Fruit fly (Drosophila melanogaster) whole organism, embryonic: ENCODE data around the gene CkIIalpha-i3.

Source experiments
- Adf1 ChIP-seq: fragments of 200-800 bp; sonication (Bioruptor generic); IDR thresholded peaks from 2 replicates; pipeline ENCODE4 v1.3.6; 2022; ENCODE audit warnings: missing biosample characterization, missing genetic modification characterization
- CG10267 ChIP-seq: fragments of 200-800 bp; sonication (Bioruptor generic); optimal IDR thresholded peaks from 2 replicates; lab custom pipeline; 2018; ENCODE audit warnings: missing biosample characterization, mild to moderate bottlenecking, missing genetic modification characterization, moderate library complexity
- CG12219 ChIP-seq: fragments of 200-800 bp; sonication (Bioruptor generic); optimal IDR thresholded peaks from 3 replicates; lab custom pipeline; 2018; ENCODE audit warnings: missing biosample characterization, mild to moderate bottlenecking, missing genetic modification characterization
- CG12391 ChIP-seq: fragments of 200-800 bp; sonication (Bioruptor generic); optimal IDR thresholded peaks from 3 replicates; lab custom pipeline; 2018; ENCODE audit warnings: missing biosample characterization, mild to moderate bottlenecking, missing genetic modification characterization, moderate library complexity
- CG13424 ChIP-seq: fragments of 200-800 bp; sonication (Bioruptor generic); optimal IDR thresholded peaks from 2 replicates; lab custom pipeline; 2019; ENCODE audit warnings: missing biosample characterization, mild to moderate bottlenecking, missing genetic modification characterization, moderate library complexity
- CG15269 ChIP-seq: fragments of 200-800 bp; sonication (Bioruptor generic); optimal IDR thresholded peaks from 2 replicates; lab custom pipeline; 2018; ENCODE audit warnings: missing biosample characterization, mild to moderate bottlenecking, missing genetic modification characterization, moderate library complexity
- CG16815 ChIP-seq: fragments of 200-800 bp; sonication (Bioruptor generic); optimal IDR thresholded peaks from 3 replicates; lab custom pipeline; 2017; ENCODE audit warnings: missing biosample characterization, mild to moderate bottlenecking, missing genetic modification characterization
- CG2116 ChIP-seq: fragments of 200-800 bp; sonication (Bioruptor generic); optimal IDR thresholded peaks from 3 replicates; lab custom pipeline; 2018; ENCODE audit warnings: missing biosample characterization, mild to moderate bottlenecking, missing genetic modification characterization
- CG2678 ChIP-seq: fragments of 200-800 bp; sonication (Bioruptor generic); optimal IDR thresholded peaks from 3 replicates; lab custom pipeline; 2019; ENCODE audit warnings: missing biosample characterization, mild to moderate bottlenecking, missing genetic modification characterization, moderate library complexity
- CG2875 ChIP-seq: fragments of 200-800 bp; sonication (Bioruptor generic); optimal IDR thresholded peaks from 2 replicates; lab custom pipeline; 2017; ENCODE audit warnings: missing biosample characterization, mild to moderate bottlenecking, missing genetic modification characterization, missing genetic modification reagents
- CG3163 ChIP-seq: fragments of 200-800 bp; sonication (Bioruptor generic); optimal IDR thresholded peaks from 3 replicates; lab custom pipeline; 2016; ENCODE audit warnings: missing biosample characterization, missing genetic modification characterization
- CG34422 ChIP-seq: fragments of 200-800 bp; sonication (Bioruptor generic); IDR thresholded peaks from 3 replicates; pipeline ENCODE4 v1.3.6; 2022; ENCODE audit warnings: missing biosample characterization, missing genetic modification characterization
- CG42726 ChIP-seq: fragments of 200-800 bp; sonication (Bioruptor generic); IDR thresholded peaks from 2 replicates; pipeline ENCODE4 v1.3.6; 2022; ENCODE audit warnings: missing biosample characterization, missing genetic modification characterization; ENCODE audit not compliant: partially characterized antibody
- CG4707 ChIP-seq: fragments of 200-800 bp; sonication (Bioruptor generic); optimal IDR thresholded peaks from 2 replicates; lab custom pipeline; 2018; ENCODE audit warnings: missing biosample characterization, mild to moderate bottlenecking, missing genetic modification characterization, moderate library complexity
- CG6654 ChIP-seq: fragments of 200-800 bp; sonication (Bioruptor generic); optimal IDR thresholded peaks from 2 replicates; lab custom pipeline; 2017; ENCODE audit warnings: missing biosample characterization, mild to moderate bottlenecking, missing genetic modification characterization
- CG6689 ChIP-seq: fragments of 200-800 bp; sonication (Bioruptor generic); IDR thresholded peaks from 2 replicates; pipeline ENCODE4 v1.3.6; 2022; ENCODE audit warnings: missing biosample characterization, missing genetic modification characterization
- CG8290 ChIP-seq, 3 experiments: fragments of 200-800 bp; sonication (Bioruptor generic); optimal IDR thresholded peaks; 2 replicates each; lab custom pipeline; 2016 to 2019; ENCODE audit warnings: missing biosample characterization in 3 of 3, missing genetic modification characterization in 3 of 3, mild to moderate bottlenecking in 2 of 3, moderate library complexity in 1 of 3
- Fer3 ChIP-seq: fragments of 200-800 bp; sonication (Bioruptor generic); optimal IDR thresholded peaks from 2 replicates; lab custom pipeline; 2018; ENCODE audit warnings: missing biosample characterization, mild to moderate bottlenecking, missing genetic modification characterization, moderate library complexity
- H15 ChIP-seq: fragments of 200-800 bp; sonication (Bioruptor generic); IDR thresholded peaks from 3 replicates; pipeline ENCODE4 v1.3.6; 2022; ENCODE audit warnings: missing biosample characterization, missing genetic modification characterization
- Hmx ChIP-seq: fragments of 200-800 bp; sonication (Bioruptor generic); optimal IDR thresholded peaks from 2 replicates; lab custom pipeline; 2016; ENCODE audit warnings: missing biosample characterization, missing genetic modification characterization
- MTF-1 ChIP-seq: fragments of 200-800 bp; sonication (Bioruptor generic); optimal IDR thresholded peaks from 2 replicates; lab custom pipeline; 2018; ENCODE audit warnings: missing biosample characterization, mild to moderate bottlenecking, missing genetic modification characterization, borderline replicate concordance
- NC2α ChIP-seq: fragments of 200-800 bp; sonication (Bioruptor generic); optimal IDR thresholded peaks from 2 replicates; lab custom pipeline; 2016; ENCODE audit warnings: missing biosample characterization, missing genetic modification characterization
- Nf-YA ChIP-seq: fragments of 200-800 bp; sonication (Bioruptor generic); IDR thresholded peaks from 2 replicates; pipeline ENCODE4 v1.3.6; 2022; ENCODE audit warnings: missing biosample characterization, missing genetic modification characterization
- Nf-YC ChIP-seq: fragments of 200-800 bp; optimal IDR thresholded peaks from 3 replicates; lab custom pipeline; 2019; ENCODE audit warnings: missing biosample characterization, mild to moderate bottlenecking, missing genetic modification characterization, moderate library complexity
- Ptx1 ChIP-seq: fragments of 200-800 bp; sonication (Bioruptor generic); IDR thresholded peaks from 2 replicates; pipeline ENCODE4 v1.3.6; 2022; ENCODE audit warnings: missing biosample characterization, missing genetic modification characterization
- Side ChIP-seq: fragments of 200-800 bp; sonication (Bioruptor generic); optimal IDR thresholded peaks from 2 replicates; lab custom pipeline; 2016; ENCODE audit warnings: missing biosample characterization, missing genetic modification characterization
- Sin3A ChIP-seq: fragments of >200 bp; optimal IDR thresholded peaks from 2 replicates; lab custom pipeline; 2018
- Six4 ChIP-seq: fragments of 200-800 bp; sonication (Bioruptor generic); optimal IDR thresholded peaks from 2 replicates; lab custom pipeline; 2016; ENCODE audit warnings: missing biosample characterization, missing genetic modification characterization
- amos ChIP-seq: fragments of 200-800 bp; sonication (Bioruptor generic); IDR thresholded peaks from 2 replicates; pipeline ENCODE4 v1.3.6; 2022; ENCODE audit warnings: missing biosample characterization, missing genetic modification characterization; ENCODE audit not compliant: partially characterized antibody
- aop ChIP-seq: fragments of 200-800 bp; sonication (Bioruptor generic); IDR thresholded peaks from 2 replicates; pipeline ENCODE4 v1.3.6; 2022; ENCODE audit warnings: missing biosample characterization, missing genetic modification characterization
- ap ChIP-seq: fragments of 200-800 bp; sonication (Bioruptor generic); IDR thresholded peaks from 2 replicates; pipeline ENCODE4 v1.3.6; 2022; ENCODE audit warnings: missing biosample characterization, missing genetic modification characterization
- ara ChIP-seq: fragments of 200-800 bp; sonication (Bioruptor generic); IDR thresholded peaks from 2 replicates; pipeline ENCODE4 v1.3.6; 2022; ENCODE audit warnings: missing biosample characterization, missing genetic modification characterization
- ase ChIP-seq: fragments of 200-800 bp; sonication (Bioruptor generic); IDR thresholded peaks from 3 replicates; pipeline ENCODE4 v1.3.6; 2022; ENCODE audit warnings: missing biosample characterization, missing genetic modification characterization
- bab2 ChIP-seq: fragments of 200-800 bp; sonication (Bioruptor generic); optimal IDR thresholded peaks from 2 replicates; lab custom pipeline; 2016; ENCODE audit warnings: missing biosample characterization, missing genetic modification characterization
- bcd ChIP-seq: fragments of 200-800 bp; sonication (Bioruptor generic); optimal IDR thresholded peaks from 2 replicates; lab custom pipeline; 2017; ENCODE audit warnings: missing biosample characterization, mild to moderate bottlenecking, missing genetic modification characterization
- cg ChIP-seq: fragments of 200-800 bp; sonication (Bioruptor generic); optimal IDR thresholded peaks from 3 replicates; lab custom pipeline; 2019; ENCODE audit warnings: missing biosample characterization, mild to moderate bottlenecking, missing genetic modification characterization, moderate library complexity
- ci ChIP-seq: fragments of 200-800 bp; sonication (Bioruptor generic); IDR thresholded peaks from 3 replicates; pipeline ENCODE4 v1.3.6; 2022; ENCODE audit warnings: missing biosample characterization, missing genetic modification characterization
- emc ChIP-seq: fragments of 200-800 bp; sonication (Bioruptor generic); optimal IDR thresholded peaks from 2 replicates; lab custom pipeline; 2016; ENCODE audit warnings: missing biosample characterization, missing genetic modification characterization
- hkb ChIP-seq, 2 experiments: fragments of 200-800 bp in 1 of 2; fragments of >200 bp in 1 of 2; sonication (Bioruptor generic) in 1 of 2; IDR thresholded peaks in 1 of 2; optimal IDR thresholded peaks in 1 of 2; 2 replicates each; pipeline versions ENCODE4 v1.3.6 to Lab custom; 2017 to 2022; ENCODE audit warnings: missing biosample characterization in 1 of 2, missing genetic modification characterization in 1 of 2
- lola ChIP-seq, 3 experiments: fragments of >200 bp in 2 of 3; fragments of 200-800 bp in 1 of 3; sonication (Bioruptor generic) in 1 of 3; optimal IDR thresholded peaks; 2 replicates each; lab custom pipeline; 2017 to 2019; ENCODE audit warnings: missing biosample characterization in 3 of 3, missing genetic modification characterization in 3 of 3, mild to moderate bottlenecking in 1 of 3, moderate library complexity in 1 of 3
- nau ChIP-seq: fragments of 200-800 bp; sonication (Bioruptor generic); optimal IDR thresholded peaks from 3 replicates; lab custom pipeline; 2017; ENCODE audit warnings: missing biosample characterization, mild to moderate bottlenecking, missing genetic modification characterization, missing genetic modification reagents
- phol ChIP-seq: fragments of 200-800 bp; sonication (Bioruptor generic); optimal IDR thresholded peaks from 3 replicates; lab custom pipeline; 2018; ENCODE audit warnings: missing biosample characterization, mild to moderate bottlenecking, missing genetic modification characterization, moderate library complexity
- pros ChIP-seq: fragments of 200-800 bp; sonication (Bioruptor generic); optimal IDR thresholded peaks from 3 replicates; lab custom pipeline; 2019; ENCODE audit warnings: missing biosample characterization, mild to moderate bottlenecking, missing genetic modification characterization, moderate library complexity
- sens-2 ChIP-seq: fragments of 200-800 bp; sonication (Bioruptor generic); IDR thresholded peaks from 2 replicates; pipeline ENCODE4 v1.3.6; 2022; ENCODE audit warnings: missing biosample characterization, missing genetic modification characterization
- sim ChIP-seq: fragments of 200-800 bp; sonication (Bioruptor generic); IDR thresholded peaks from 2 replicates; pipeline ENCODE4 v1.3.6; 2022; ENCODE audit warnings: missing biosample characterization, missing genetic modification characterization
- trem ChIP-seq: fragments of 200-800 bp; optimal IDR thresholded peaks from 3 replicates; lab custom pipeline; 2019; ENCODE audit warnings: missing biosample characterization, mild to moderate bottlenecking, missing genetic modification characterization, moderate library complexity
- vnd ChIP-seq: fragments of 200-800 bp; sonication (Bioruptor generic); IDR thresholded peaks from 3 replicates; pipeline ENCODE4 v1.3.6; 2022; ENCODE audit warnings: missing biosample characterization, missing genetic modification characterization; ENCODE audit not compliant: partially characterized antibody
- wdn ChIP-seq: fragments of 200-800 bp; sonication (Bioruptor generic); IDR thresholded peaks from 2 replicates; pipeline ENCODE4 v1.3.6; 2022; ENCODE audit warnings: missing biosample characterization, missing genetic modification characterization

CkIIalpha-i3 gene

DNA sequence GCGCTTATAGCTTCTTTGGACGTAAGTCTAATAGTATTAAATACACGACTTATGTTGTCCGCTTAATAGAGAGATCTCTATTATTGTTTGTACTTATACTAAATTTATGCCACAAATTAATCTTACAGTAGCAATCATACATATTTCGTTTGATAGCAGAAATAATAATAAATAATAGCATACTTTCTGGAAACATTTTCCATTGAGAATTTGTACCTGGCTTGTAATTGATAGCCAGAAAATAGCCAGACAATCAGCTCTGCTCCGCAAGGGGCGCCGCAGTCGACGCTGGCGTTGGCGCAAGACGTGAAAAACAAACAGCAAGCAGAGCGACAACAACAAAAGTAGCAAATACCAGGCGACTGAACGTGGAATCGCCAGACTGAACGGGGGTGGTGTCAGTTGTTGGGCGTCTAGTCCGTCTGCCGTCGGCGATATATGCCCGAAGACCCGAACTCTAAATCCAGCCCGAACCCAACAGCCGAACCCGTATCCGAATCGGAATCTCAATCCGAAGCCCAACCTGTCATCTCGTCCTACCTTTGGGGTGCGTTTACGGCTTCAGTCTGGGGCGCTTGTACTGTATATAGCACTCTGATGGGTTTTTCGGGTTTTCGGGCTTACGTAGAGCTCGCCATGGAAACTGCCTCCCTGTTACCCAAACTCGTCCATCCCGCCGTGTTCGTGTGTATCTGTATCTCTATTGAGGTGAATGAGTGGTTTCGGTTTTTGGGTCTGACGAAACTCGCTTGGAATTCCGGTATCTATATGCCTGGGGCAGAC is 10.8 kb downstream of the CkIIalpha-i3 start (continued):
- TF ChIP-seq Six4 (GFP tag; lab: Kevin White, UChicago) (no peak), CG3163 (GFP tag; lab: Kevin White, UChicago) (no peak), NC2α (GFP tag; lab: Kevin White, UChicago) (no peak), CG34422 (GFP tag; lab: Robert Waterston, UW) (no peak; the same call in 2 of the 3 replicates), CG8290 (GFP tag; optimal IDR thresholded peaks at IDR 0.05; lab: Kevin White, UChicago) (peak; percentile 100), CG8290 (tag; optimal IDR thresholded peaks at IDR 0.05; lab: Kevin White, UChicago) (peak; percentile 69 to 88), Hmx (GFP tag; lab: Kevin White, UChicago) (peak; percentile 47), CG15269 (tag; lab: Kevin White, UChicago) (peak; percentile 40), MTF-1 (GFP tag; lab: Kevin White, UChicago) (no peak), CG10267 (peak; percentile 17), emc (GFP tag; lab: Kevin White, UChicago) (no peak), ara (no peak), sens-2 (GFP tag; lab: Robert Waterston, UW) (no peak), phol (tag; lab: Kevin White, UChicago) (peak; percentile 53), Nf-YC (tag; lab: Kevin White, UChicago) (peak; percentile 23), pros (GFP tag; lab: Kevin White, UChicago) (peak; percentile 96), amos (no peak), sim (GFP tag; lab: Robert Waterston, UW) (no peak), H15 (GFP tag; lab: Robert Waterston, UW) (no peak), CG16815 (GFP tag; lab: Kevin White, UChicago) (peak; percentile 50), ci (GFP tag; lab: Robert Waterston, UW) (peak; percentile 61; the same call in 2 of the 3 replicates), ap (GFP tag; lab: Robert Waterston, UW) (no peak), bab2 (peak; percentile 0), CG2116 (no peak), Fer3 (tag; lab: Kevin White, UChicago) (no peak), CG6654 (GFP tag; lab: Kevin White, UChicago) (no peak), wdn (GFP tag; lab: Robert Waterston, UW) (no peak), CG2678 (tag; lab: Kevin White, UChicago) (peak; percentile 62), vnd (GFP tag; lab: Robert Waterston, UW) (no peak), trem (tag; lab: Kevin White, UChicago) (no peak), CG6689 (GFP tag; lab: Robert Waterston, UW) (no peak; the same call in 1 of the 2 replicates), ase (GFP tag; lab: Robert Waterston, UW) (no peak), CG4707 (GFP tag; lab: Kevin White, UChicago) (no peak), Ptx1 (no peak), CG42726 (no peak), Adf1 (GFP tag; lab: Robert Waterston, UW) (peak; percentile 94), CG12391 (tag; lab: Kevin White, UChicago) (peak; percentile 69), hkb (optimal IDR thresholded peaks at IDR 0.05; lab: Kevin White, UChicago) (peak; percentile 44), hkb (GFP tag; IDR thresholded peaks at IDR 0.05; lab: Robert Waterston, UW) (no peak), cg (GFP tag; lab: Kevin White, UChicago) (no peak), Side (GFP tag; lab: Kevin White, UChicago) (no peak), CG12219 (no peak), aop (GFP tag; lab: Robert Waterston, UW) (no peak), bcd (peak; percentile 48), CG2875 (GFP tag; lab: Kevin White, UChicago) (no peak), Nf-YA (GFP tag; lab: Robert Waterston, UW) (no peak), CG13424 (peak; percentile 53), lola (GFP tag; optimal IDR thresholded peaks at IDR 0.05; lab: Kevin White, UChicago) (peak in 1 of 3 experiments; percentile 68), nau (GFP tag; lab: Kevin White, UChicago) (no peak), Sin3A (lab: Kevin White, UChicago) (peak; percentile 3)
